Fruit fly (Drosophila melanogaster): ENCODE data around the gene dgt4.

The dgt4 gene

DNA sequence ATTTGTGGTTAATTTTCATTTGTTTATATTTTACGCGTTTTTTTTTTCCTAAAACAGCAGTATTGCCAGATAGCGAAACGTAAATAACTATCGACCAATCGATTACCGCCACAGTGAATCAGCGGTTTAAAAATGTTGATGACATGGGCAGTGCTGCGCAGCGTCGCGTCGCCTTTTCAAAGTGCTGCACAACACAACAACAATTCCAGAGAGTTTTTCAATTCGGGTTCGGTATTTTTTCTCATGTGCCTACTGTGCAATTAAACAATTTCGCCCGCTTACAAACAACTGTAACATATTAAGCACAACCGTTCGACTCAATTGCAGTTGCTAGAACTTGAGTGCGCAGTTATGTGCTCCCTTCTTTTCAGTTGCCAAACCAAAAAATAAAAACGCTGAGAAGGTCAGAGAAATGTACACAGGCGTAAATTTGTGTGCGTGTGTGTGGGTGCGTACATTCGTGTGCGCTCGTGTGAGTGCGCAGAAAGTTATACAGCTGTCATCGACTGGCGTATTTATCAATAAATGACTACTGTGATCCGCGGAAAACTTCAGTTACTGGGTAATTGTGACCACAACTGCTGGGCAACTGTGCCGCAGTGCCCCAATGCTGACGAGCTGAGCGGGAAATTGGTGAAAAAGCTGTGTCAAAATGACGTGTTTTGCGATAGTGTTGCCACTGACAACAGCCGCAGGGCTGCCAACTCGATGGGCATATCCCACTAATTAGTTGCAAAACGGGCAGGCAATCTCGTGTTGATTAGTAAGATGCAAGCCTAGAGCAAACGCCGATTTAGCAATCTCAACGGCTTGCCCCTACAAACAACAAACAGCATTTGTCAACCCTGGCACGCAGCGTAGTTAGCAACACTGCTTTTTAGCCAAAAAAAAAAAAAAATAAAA, 3.6 kb downstream of the dgt4 start, which contains the start of the genes tyf and Tip60 (continued):
- TF ChIP-seq CG33557 (GFP tag; optimal IDR thresholded peaks at IDR 0.05), result peak; percentile 4
- TF ChIP-seq aop (GFP tag; IDR thresholded peaks at IDR 0.05), result no peak
- no peak for TF ChIP-seq unpg (GFP tag; optimal IDR thresholded peaks at IDR 0.05)
- TF ChIP-seq CG11093 (GFP tag; IDR thresholded peaks at IDR 0.05), result no peak
- no peak for TF ChIP-seq CG3163 (GFP tag; optimal IDR thresholded peaks at IDR 0.05)
- TF ChIP-seq abd-A (tag; optimal IDR thresholded peaks at IDR 0.05), result no peak
- TF ChIP-seq CG15601 (tag; optimal IDR thresholded peaks at IDR 0.05), result no peak
- TF ChIP-seq tio (GFP tag; optimal IDR thresholded peaks at IDR 0.05), result no peak
- TF ChIP-seq Adf1 (GFP tag; IDR thresholded peaks at IDR 0.05), result no peak
- TF ChIP-seq CG4617 (GFP tag; optimal IDR thresholded peaks at IDR 0.05; ENCODE audit: borderline replicate concordance), result peak; percentile 65

DNA sequence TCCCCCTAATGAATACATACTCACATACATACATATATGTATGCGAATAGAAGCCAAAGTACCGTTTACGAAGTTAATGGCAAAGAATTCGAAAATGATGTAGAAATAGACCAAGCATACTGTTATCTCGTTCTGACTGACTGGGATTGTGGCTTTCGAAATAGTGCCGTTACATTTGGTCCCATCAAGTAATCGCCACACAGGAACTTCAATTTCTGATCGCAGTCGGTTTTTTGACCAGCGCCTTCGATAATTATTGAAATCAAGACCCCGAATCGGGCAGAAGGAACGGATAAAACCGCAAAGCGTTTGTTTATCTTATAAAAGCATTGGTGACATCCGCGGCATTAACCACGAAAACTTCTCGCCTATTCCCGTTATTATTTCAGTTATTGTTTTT, 6.1 kb downstream of the dgt4 start:
- TF ChIP-seq CG9876 (GFP tag; optimal IDR thresholded peaks at IDR 0.05), result no peak
- TF ChIP-seq CG11456 (GFP tag; IDR thresholded peaks at IDR 0.05), result no peak
- no peak for TF ChIP-seq dpn (GFP tag; optimal IDR thresholded peaks at IDR 0.05)
- no peak for TF ChIP-seq Rx (GFP tag; IDR thresholded peaks at IDR 0.05)
- TF ChIP-seq en (GFP tag; optimal IDR thresholded peaks at IDR 0.05), result no peak
- TF ChIP-seq chm (GFP tag; IDR thresholded peaks at IDR 0.05), result no peak
- no peak for TF ChIP-seq CG6854 (GFP tag; optimal IDR thresholded peaks at IDR 0.05)
- no peak for TF ChIP-seq CG31388 (GFP tag; optimal IDR thresholded peaks at IDR 0.05)
- TF ChIP-seq CG18599 (GFP tag; optimal IDR thresholded peaks at IDR 0.05), result no peak
- no peak for TF ChIP-seq CoRest (tag; optimal IDR thresholded peaks at IDR 0.05)
- no peak for TF ChIP-seq unpg (GFP tag; optimal IDR thresholded peaks at IDR 0.05)
- no peak for TF ChIP-seq PHDP (tag; optimal IDR thresholded peaks at IDR 0.05)
- no peak for TF ChIP-seq CG34422 (GFP tag; IDR thresholded peaks at IDR 0.05)
- no peak for TF ChIP-seq CG7271 (tag; optimal IDR thresholded peaks at IDR 0.05)
- no peak for TF ChIP-seq fd96Cb (tag; optimal IDR thresholded peaks at IDR 0.05)
- no peak for TF ChIP-seq CG4282 (GFP tag; optimal IDR thresholded peaks at IDR 0.05)
- no peak for TF ChIP-seq vvl (GFP tag; IDR thresholded peaks at IDR 0.05)
- no peak for TF ChIP-seq oc (tag; optimal IDR thresholded peaks at IDR 0.05)
- no peak for TF ChIP-seq Fer2 (tag; optimal IDR thresholded peaks at IDR 0.05)
- no peak for TF ChIP-seq CG18619 (GFP tag; optimal IDR thresholded peaks at IDR 0.05)

DNA sequence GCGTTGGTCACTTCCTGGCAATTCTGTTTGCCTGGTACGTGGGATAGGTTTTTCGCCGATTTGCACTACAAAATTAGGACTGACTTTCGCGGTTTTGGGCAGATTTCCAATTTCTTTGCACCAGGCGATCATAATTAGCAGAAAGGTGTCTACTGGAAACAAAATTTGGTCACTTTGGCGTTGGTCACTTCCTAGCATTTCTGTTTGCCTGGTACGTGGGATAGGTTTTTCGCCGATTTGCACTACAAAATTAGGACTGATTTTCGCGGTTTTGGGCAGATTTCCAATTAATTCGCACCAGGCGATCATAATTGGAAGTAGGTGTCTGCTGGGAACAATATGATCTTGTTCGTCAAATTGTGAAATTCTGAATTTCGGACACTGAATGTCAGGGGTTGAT, 17.1 kb downstream of the dgt4 start:
- TF ChIP-seq CG31224 (GFP tag; IDR thresholded peaks at IDR 0.05), result peak; percentile 91

DNA sequence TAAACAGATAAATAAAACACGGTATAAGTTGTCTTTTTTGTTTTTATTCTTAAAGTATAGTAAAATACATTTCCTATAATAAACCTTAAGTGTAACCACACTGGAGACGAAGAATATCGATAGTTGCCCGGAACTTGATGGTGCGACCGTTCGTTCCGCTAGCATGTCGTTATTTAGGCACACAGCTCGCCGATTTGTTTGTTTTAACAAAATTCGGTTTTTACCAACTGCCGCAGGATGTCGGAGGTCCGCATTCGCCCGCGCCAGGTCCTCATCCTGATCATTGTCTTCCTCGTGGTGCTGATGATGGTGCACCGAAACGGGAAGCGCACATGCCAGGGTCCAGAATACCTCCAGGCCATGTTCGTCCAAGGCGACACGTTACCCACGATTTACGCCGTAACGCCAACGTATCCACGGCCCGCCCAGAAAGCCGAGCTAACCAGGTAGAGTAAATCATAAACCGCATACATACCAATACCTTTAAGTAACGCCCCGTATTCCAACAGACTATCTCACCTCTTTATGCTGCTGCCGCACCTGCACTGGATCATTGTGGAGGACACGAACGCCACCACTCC, 17.6 kb downstream of the dgt4 start, which contains the start of gene GlcAT-I:
Gene GlcAT-I (plus strand): TSS at position 163 of the 581 bp plus-strand sequence.
- TF ChIP-seq Hmr (GFP tag; optimal IDR thresholded peaks at IDR 0.05) (no peak), Jarid2 (GFP tag; optimal IDR thresholded peaks at IDR 0.05) (no peak), pita (GFP tag; optimal IDR thresholded peaks at IDR 0.05) (no peak), CG12391 (tag; optimal IDR thresholded peaks at IDR 0.05) (no peak), tin (GFP tag; optimal IDR thresholded peaks at IDR 0.05) (no peak), Ets97D (GFP tag; optimal IDR thresholded peaks at IDR 0.05) (peak; percentile 47), GATAe (GFP tag; conservative IDR thresholded peaks at IDR 0.05) (no peak), CG15479 (GFP tag; optimal IDR thresholded peaks at IDR 0.05) (no peak), dpn (GFP tag; optimal IDR thresholded peaks at IDR 0.05) (no peak), Scr (GFP tag; IDR thresholded peaks at IDR 0.05; ENCODE audit: partially characterized antibody) (peak; percentile 61), Ada2b (GFP tag; IDR thresholded peaks at IDR 0.05) (no peak), CG34422 (GFP tag; IDR thresholded peaks at IDR 0.05) (no peak), Gug (GFP tag; IDR thresholded peaks at IDR 0.05) (no peak), onecut (GFP tag; IDR thresholded peaks at IDR 0.05) (no peak), danr (GFP tag; IDR thresholded peaks at IDR 0.05) (no peak), CG8359 (GFP tag; optimal IDR thresholded peaks at IDR 0.05; ENCODE audit: borderline replicate concordance) (no peak), PHDP (tag; optimal IDR thresholded peaks at IDR 0.05) (no peak), Sry-δ (GFP tag; optimal IDR thresholded peaks at IDR 0.05) (peak; percentile 57)

Data from whole organism, embryonic.